Fruit fly (Drosophila melanogaster) Kc167 (cell line): ENCODE measurements around the gene CG14567.

Experiments
- Myc ChIP-seq: fragments of >200 bp; optimal IDR thresholded peaks from 2 replicates; lab custom pipeline; 2017; ENCODE audit warnings: missing external identifiers
- Sin3A ChIP-seq: fragments of >200 bp; optimal IDR thresholded peaks from 2 replicates; lab custom pipeline; 2018; ENCODE audit warnings: missing external identifiers
- h ChIP-seq: fragments of >200 bp; optimal IDR thresholded peaks from 3 replicates; lab custom pipeline; 2018; ENCODE audit warnings: missing external identifiers
- psq ChIP-seq: fragments of >200 bp; optimal IDR thresholded peaks from 2 replicates; lab custom pipeline; 2017; ENCODE audit warnings: missing external identifiers
- ttk ChIP-seq: sonication (Bioruptor generic); optimal IDR thresholded peaks from 2 replicates; lab custom pipeline; 2017; ENCODE audit warnings: missing external identifiers

DNA sequence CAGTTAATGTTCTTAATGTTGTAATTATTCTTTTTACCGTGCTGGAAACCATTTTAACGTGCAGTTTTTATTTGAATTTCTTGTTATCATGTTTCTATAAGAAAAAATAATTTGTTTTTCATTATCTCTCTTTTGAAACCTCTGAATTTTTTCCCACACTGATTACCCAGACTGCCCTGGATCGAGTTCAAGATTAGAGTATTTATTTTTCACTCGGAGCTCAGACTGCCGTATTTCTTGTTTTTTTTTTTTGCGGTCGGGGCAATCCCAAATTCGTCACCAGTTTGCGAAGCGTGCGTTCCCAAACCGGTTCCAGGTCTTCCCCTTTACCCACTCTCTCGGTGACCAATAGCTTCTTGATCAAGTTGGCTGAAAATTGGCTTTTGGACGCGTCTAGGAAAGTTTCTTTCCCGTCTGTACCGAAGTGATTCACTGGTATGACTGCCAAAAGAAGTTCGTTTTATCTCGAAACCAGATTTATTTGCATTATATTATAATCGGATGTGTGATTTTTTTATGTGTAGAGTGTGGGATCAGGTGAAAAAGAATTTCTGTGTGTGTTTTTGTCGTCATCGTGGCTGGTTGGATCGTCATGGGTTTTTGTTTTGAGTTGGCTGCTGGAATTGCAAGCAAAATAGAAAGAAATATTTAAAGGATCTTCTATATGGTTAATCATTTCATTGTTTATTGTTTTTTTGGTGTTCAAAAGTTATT, 944 bp upstream of the CG14567 start:
- TF ChIP-seq Sin3A (lab: Kevin White, UChicago) (no peak), h (no peak), ttk (lab: Kevin White, UChicago) (no peak), Myc (lab: Kevin White, UChicago) (no peak), psq (lab: Kevin White, UChicago) (no peak)
